Worm (Caenorhabditis elegans) whole organism, L4 larva: ENCODE data around the gene srbc-38.

Experiments
- Y75B8A.6 ChIP-seq: fragments of 200-800 bp; sonication (Bioruptor generic); IDR thresholded peaks from 2 replicates; pipeline ENCODE4 v1.3.6; 2022; ENCODE audit warnings: missing genetic modification reagents, missing genetic modification characterization, missing compliant biosample characterization
- aly-2 ChIP-seq: sonication (generic microtip); optimal IDR thresholded peaks from 2 replicates; lab custom pipeline; 2018; ENCODE audit warnings: missing biosample characterization, missing genetic modification characterization
- ceh-44 ChIP-seq: fragments of 200-800 bp; sonication (Bioruptor generic); IDR thresholded peaks from 2 replicates; pipeline ENCODE4 v1.3.6; 2022; ENCODE audit warnings: missing genetic modification reagents, missing genetic modification characterization, missing compliant biosample characterization
- ceh-82 ChIP-seq: sonication (generic microtip); optimal IDR thresholded peaks from 2 replicates; lab custom pipeline; 2017; ENCODE audit warnings: missing biosample characterization, missing genetic modification characterization
- daf-19 ChIP-seq: fragments of 200-800 bp; sonication (Bioruptor generic); conservative IDR thresholded peaks from 2 replicates; pipeline ENCODE4 v1.3.6; 2022; ENCODE audit warnings: missing genetic modification characterization, missing compliant biosample characterization
- dpl-1 ChIP-seq: fragments of 150-350 bp; optimal IDR thresholded peaks from 2 replicates; lab custom pipeline; 2014; ENCODE audit warnings: missing biosample characterization, missing genetic modification reagents, missing genetic modification characterization
- hlh-30 ChIP-seq: sonication (generic microtip); optimal IDR thresholded peaks from 2 replicates; lab custom pipeline; 2017; ENCODE audit warnings: antibody characterized with exemption, mild to moderate bottlenecking, missing genetic modification characterization, missing compliant biosample characterization; ENCODE audit not compliant: insufficient read depth
- lin-39 ChIP-seq: fragments of 150-350 bp; optimal IDR thresholded peaks from 2 replicates; lab custom pipeline; 2014; ENCODE audit warnings: missing biosample characterization, missing genetic modification reagents, missing genetic modification characterization
- mxl-2 ChIP-seq: fragments of 200-800 bp; sonication (Bioruptor generic); conservative IDR thresholded peaks from 2 replicates; pipeline ENCODE4 v1.3.6; 2022; ENCODE audit warnings: missing genetic modification reagents, missing genetic modification characterization, missing compliant biosample characterization
- unc-39 ChIP-seq: sonication (generic microtip); optimal IDR thresholded peaks from 2 replicates; lab custom pipeline; 2017; ENCODE audit warnings: missing biosample characterization, missing genetic modification characterization
- unc-62 ChIP-seq, 3 experiments: fragments of 150-350 bp in 1 of 3; sonication (generic microtip); optimal IDR thresholded peaks in 2 of 3; peaks in 1 of 3; 1 replicate in 1 of 3; 2 replicates in 2 of 3; lab custom pipeline; 2014 to 2017; ENCODE audit warnings: missing biosample characterization in 3 of 3, missing genetic modification characterization in 3 of 3, missing genetic modification reagents in 3 of 3, missing genotype in 1 of 3
- ztf-11 ChIP-seq: fragments of 150-350 bp; optimal IDR thresholded peaks from 2 replicates; lab custom pipeline; 2014; ENCODE audit warnings: missing biosample characterization, missing genetic modification characterization

- TF ChIP-seq hlh-30 (tag; lab: Kevin White, UChicago) (no peak), unc-62 (GFP tag; optimal IDR thresholded peaks at IDR 0.05 in 1 of 2; lab: Kevin White, UChicago) (no peak), unc-62 (tag; optimal IDR thresholded peaks at IDR 0.05; lab: Kevin White, UChicago) (no peak), daf-19 (no peak), ceh-44 (GFP tag; lab: Robert Waterston, UW) (no peak), Y75B8A.6 (GFP tag; lab: Robert Waterston, UW) (no peak), ceh-82 (tag; lab: Kevin White, UChicago) (no peak), ztf-11 (tag; lab: Kevin White, UChicago) (no peak), mxl-2 (GFP tag; lab: Robert Waterston, UW) (no peak), unc-39 (tag; lab: Kevin White, UChicago) (no peak), lin-39 (no peak), dpl-1 (GFP tag; lab: Kevin White, UChicago) (no peak), aly-2 (tag; lab: Kevin White, UChicago) (no peak)
Observed at ce11 chrV:699051-699450, 8.0 kb upstream of the srbc-38 start.
